Worm (Caenorhabditis elegans) whole organism, midembryonic: ENCODE results near the gene F29B9.12.

Source experiments
- flt-1 ChIP-seq: fragments of 200-800 bp; sonication (Bioruptor generic); IDR thresholded peaks from 2 replicates; pipeline ENCODE4 v1.3.6; 2022; ENCODE audit warnings: missing genetic modification characterization, missing compliant biosample characterization
- tab-1 ChIP-seq: fragments of 200-800 bp; sonication (Bioruptor generic); IDR thresholded peaks from 2 replicates; pipeline ENCODE4 v1.3.6; 2022; ENCODE audit warnings: missing genetic modification characterization, missing compliant biosample characterization

DNA sequence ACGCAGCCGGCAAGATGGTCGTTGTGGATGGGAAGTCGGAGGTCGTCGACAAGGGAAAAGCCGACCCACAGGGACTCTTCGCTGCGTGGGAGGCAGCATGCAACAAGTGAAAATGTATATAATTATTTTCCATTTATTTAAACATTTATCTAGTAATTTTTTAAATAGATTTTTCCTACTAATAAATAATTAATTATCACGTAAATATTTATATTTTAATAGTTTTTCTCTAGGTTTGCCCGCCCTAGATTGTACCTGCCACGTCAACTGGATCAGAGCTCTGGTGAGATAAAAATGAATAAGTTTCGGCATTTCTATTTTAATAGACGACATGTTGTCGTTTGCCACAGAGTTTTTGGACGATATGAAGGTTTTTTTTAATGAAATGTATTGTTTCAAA is 16.4 kb upstream of the F29B9.12 start, which contains the start of gene psr-1:
- TF ChIP-seq flt-1 (GFP tag; lab: Robert Waterston, UW) (no peak), tab-1 (GFP tag; lab: Robert Waterston, UW) (no peak)
